Fruit fly (Drosophila melanogaster) whole organism, embryonic: Measurements from ENCODE around the gene CG43051.
A peak's percentile ranks its signal among the peaks of the same experiment; 100 is the strongest.

Source experiments
- Ada2b ChIP-seq: fragments of 200-800 bp; sonication (Bioruptor generic); IDR thresholded peaks from 2 replicates; pipeline ENCODE4 v1.3.6; 2022; ENCODE audit warnings: missing biosample characterization, missing genetic modification characterization
- Atf3 ChIP-seq: fragments of 200-800 bp; sonication (Bioruptor generic); optimal IDR thresholded peaks from 3 replicates; lab custom pipeline; 2016; ENCODE audit warnings: missing biosample characterization, missing genetic modification characterization
- Atf6 ChIP-seq: fragments of 200-800 bp; sonication (Bioruptor generic); IDR thresholded peaks from 2 replicates; pipeline ENCODE4 v1.3.6; 2022; ENCODE audit warnings: missing biosample characterization, missing genetic modification characterization
- CG10462 ChIP-seq: fragments of 200-800 bp; sonication (Bioruptor generic); optimal IDR thresholded peaks from 2 replicates; lab custom pipeline; 2016; ENCODE audit warnings: missing biosample characterization, missing genetic modification characterization
- CG11247 ChIP-seq: fragments of 200-800 bp; sonication (Bioruptor generic); IDR thresholded peaks from 2 replicates; pipeline ENCODE4 v1.3.6; 2022; ENCODE audit warnings: missing biosample characterization, missing genetic modification characterization
- CG11504 ChIP-seq: fragments of 200-800 bp; sonication (Bioruptor generic); optimal IDR thresholded peaks from 3 replicates; lab custom pipeline; 2019; ENCODE audit warnings: missing biosample characterization, mild to moderate bottlenecking, missing genetic modification characterization, moderate library complexity
- CG13775 ChIP-seq: fragments of 200-800 bp; sonication (Bioruptor generic); optimal IDR thresholded peaks from 3 replicates; lab custom pipeline; 2017; ENCODE audit warnings: missing biosample characterization, mild to moderate bottlenecking, missing genetic modification characterization
- CG14050 ChIP-seq: fragments of 200-800 bp; sonication (Bioruptor generic); IDR thresholded peaks from 3 replicates; pipeline ENCODE4 v1.3.6; 2022; ENCODE audit warnings: missing biosample characterization, missing genetic modification characterization
- CG14441 ChIP-seq: fragments of 200-800 bp; sonication (Bioruptor generic); IDR thresholded peaks from 2 replicates; pipeline ENCODE4 v1.3.6; 2022; ENCODE audit warnings: missing biosample characterization, missing genetic modification characterization
- CG17186 ChIP-seq: fragments of 200-800 bp; sonication (Bioruptor generic); optimal IDR thresholded peaks from 3 replicates; lab custom pipeline; 2017; ENCODE audit warnings: missing biosample characterization, missing genetic modification reagents, missing genetic modification characterization
- CG17568 ChIP-seq: fragments of 200-800 bp; sonication (Bioruptor generic); optimal IDR thresholded peaks from 2 replicates; lab custom pipeline; 2018; ENCODE audit warnings: missing biosample characterization, mild to moderate bottlenecking, missing genetic modification characterization, moderate library complexity
- CG17802 ChIP-seq: fragments of 200-800 bp; sonication (Bioruptor generic); optimal IDR thresholded peaks from 2 replicates; lab custom pipeline; 2018; ENCODE audit warnings: missing biosample characterization, mild to moderate bottlenecking, missing genetic modification characterization, moderate library complexity
- CG18599 ChIP-seq: fragments of 200-800 bp; sonication (Bioruptor generic); optimal IDR thresholded peaks from 3 replicates; lab custom pipeline; 2017; ENCODE audit warnings: missing biosample characterization, missing genetic modification characterization, mild to moderate bottlenecking, moderate library complexity, missing genetic modification reagents
- CG31365 ChIP-seq: fragments of 200-800 bp; sonication (Bioruptor generic); optimal IDR thresholded peaks from 2 replicates; lab custom pipeline; 2018; ENCODE audit warnings: missing biosample characterization, mild to moderate bottlenecking, missing genetic modification characterization
- CG33557 ChIP-seq: fragments of 200-800 bp; sonication (Bioruptor generic); optimal IDR thresholded peaks from 2 replicates; lab custom pipeline; 2019; ENCODE audit warnings: missing biosample characterization, mild to moderate bottlenecking, missing genetic modification characterization, moderate library complexity
- CG34224 ChIP-seq: fragments of 200-800 bp; sonication (Bioruptor generic); IDR thresholded peaks from 3 replicates; pipeline ENCODE4 v1.3.6; 2022; ENCODE audit warnings: missing biosample characterization, missing genetic modification characterization; ENCODE audit not compliant: partially characterized antibody
- CG3838 ChIP-seq: fragments of 200-800 bp; sonication (Bioruptor generic); optimal IDR thresholded peaks from 3 replicates; lab custom pipeline; 2016; ENCODE audit warnings: missing biosample characterization, missing genetic modification characterization
- CG3847 ChIP-seq: fragments of 200-800 bp; sonication (Bioruptor generic); IDR thresholded peaks from 2 replicates; pipeline ENCODE4 v1.3.6; 2022; ENCODE audit warnings: missing biosample characterization, missing genetic modification characterization
- CG4854 ChIP-seq: fragments of 200-800 bp; sonication (Bioruptor generic); optimal IDR thresholded peaks from 2 replicates; lab custom pipeline; 2016; ENCODE audit warnings: missing biosample characterization, missing genetic modification characterization, inconsistent platforms
- CG5953 ChIP-seq: fragments of 200-800 bp; sonication (Bioruptor generic); IDR thresholded peaks from 2 replicates; pipeline ENCODE4 v1.3.6; 2022; ENCODE audit warnings: missing biosample characterization, missing genetic modification characterization
- CG6654 ChIP-seq: fragments of 200-800 bp; sonication (Bioruptor generic); optimal IDR thresholded peaks from 2 replicates; lab custom pipeline; 2017; ENCODE audit warnings: missing biosample characterization, mild to moderate bottlenecking, missing genetic modification characterization
- CG7987 ChIP-seq: fragments of 200-800 bp; sonication (Bioruptor generic); optimal IDR thresholded peaks from 2 replicates; lab custom pipeline; 2018; ENCODE audit warnings: missing biosample characterization, mild to moderate bottlenecking, missing genetic modification characterization, moderate library complexity
- CG9797 ChIP-seq: fragments of 200-800 bp; sonication (Bioruptor generic); optimal IDR thresholded peaks from 3 replicates; lab custom pipeline; 2018; ENCODE audit warnings: missing biosample characterization, mild to moderate bottlenecking, missing genetic modification characterization
- Dbx ChIP-seq: fragments of 200-800 bp; sonication (Bioruptor generic); IDR thresholded peaks from 3 replicates; pipeline ENCODE4 v1.3.6; 2022; ENCODE audit warnings: missing biosample characterization, missing genetic modification characterization
- Fer3 ChIP-seq: fragments of 200-800 bp; sonication (Bioruptor generic); optimal IDR thresholded peaks from 2 replicates; lab custom pipeline; 2018; ENCODE audit warnings: missing biosample characterization, mild to moderate bottlenecking, missing genetic modification characterization, moderate library complexity
- HHEX ChIP-seq: fragments of 200-800 bp; sonication (Bioruptor generic); optimal IDR thresholded peaks from 3 replicates; lab custom pipeline; 2017; ENCODE audit warnings: missing biosample characterization, mild to moderate bottlenecking, missing genetic modification characterization, missing genetic modification reagents
- Hr39 ChIP-seq: fragments of >200 bp; optimal IDR thresholded peaks from 2 replicates; lab custom pipeline; 2017
- Kr ChIP-seq: fragments of 200-800 bp; sonication (Bioruptor generic); optimal IDR thresholded peaks from 2 replicates; lab custom pipeline; 2017; ENCODE audit warnings: missing biosample characterization, mild to moderate bottlenecking, missing genetic modification characterization
- Myb ChIP-seq: fragments of 200-800 bp; sonication (Bioruptor generic); optimal IDR thresholded peaks from 2 replicates; lab custom pipeline; 2016; ENCODE audit warnings: missing biosample characterization, missing genetic modification characterization
- Side ChIP-seq: fragments of 200-800 bp; sonication (Bioruptor generic); optimal IDR thresholded peaks from 2 replicates; lab custom pipeline; 2016; ENCODE audit warnings: missing biosample characterization, missing genetic modification characterization
- Six4 ChIP-seq: fragments of 200-800 bp; sonication (Bioruptor generic); optimal IDR thresholded peaks from 2 replicates; lab custom pipeline; 2016; ENCODE audit warnings: missing biosample characterization, missing genetic modification characterization
- Stat92E ChIP-seq, 3 experiments: fragments of >200 bp in 2 of 3; fragments of 200-800 bp in 1 of 3; sonication (Bioruptor generic) in 1 of 3; optimal IDR thresholded peaks; 2 replicates each; lab custom pipeline; 2017 to 2019; ENCODE audit warnings: missing biosample characterization in 3 of 3, missing genetic modification characterization in 3 of 3, mild to moderate bottlenecking in 1 of 3, moderate library complexity in 1 of 3
- ac ChIP-seq: fragments of 200-800 bp; sonication (Bioruptor generic); optimal IDR thresholded peaks from 3 replicates; lab custom pipeline; 2017; ENCODE audit warnings: missing biosample characterization, mild to moderate bottlenecking, missing genetic modification characterization
- bcd ChIP-seq: fragments of 200-800 bp; sonication (Bioruptor generic); optimal IDR thresholded peaks from 2 replicates; lab custom pipeline; 2017; ENCODE audit warnings: missing biosample characterization, mild to moderate bottlenecking, missing genetic modification characterization
- dati ChIP-seq: fragments of 200-800 bp; sonication (Bioruptor generic); IDR thresholded peaks from 2 replicates; pipeline ENCODE4 v1.3.6; 2022; ENCODE audit warnings: missing biosample characterization, missing genetic modification characterization
- dmrt99B ChIP-seq: fragments of 200-800 bp; sonication (Bioruptor generic); optimal IDR thresholded peaks from 2 replicates; lab custom pipeline; 2018; ENCODE audit warnings: missing biosample characterization, mild to moderate bottlenecking, missing genetic modification characterization, moderate library complexity
- exex ChIP-seq: fragments of 200-800 bp; sonication (Bioruptor generic); optimal IDR thresholded peaks from 4 replicates; lab custom pipeline; 2018; ENCODE audit warnings: missing biosample characterization, mild to moderate bottlenecking, missing genetic modification characterization, moderate library complexity
- gcm2 ChIP-seq: fragments of 200-800 bp; sonication (Bioruptor generic); optimal IDR thresholded peaks from 2 replicates; lab custom pipeline; 2016; ENCODE audit warnings: missing biosample characterization, missing genetic modification characterization
- gsb-n ChIP-seq: fragments of 200-800 bp; sonication (Bioruptor generic); optimal IDR thresholded peaks from 3 replicates; lab custom pipeline; 2018; ENCODE audit warnings: missing biosample characterization, mild to moderate bottlenecking, missing genetic modification characterization
- jumu ChIP-seq: fragments of 200-800 bp; sonication (Bioruptor generic); optimal IDR thresholded peaks from 3 replicates; lab custom pipeline; 2016; ENCODE audit warnings: missing biosample characterization, missing genetic modification characterization
- mld ChIP-seq: fragments of 200-800 bp; sonication (Bioruptor generic); IDR thresholded peaks from 3 replicates; pipeline ENCODE4 v1.3.6; 2022; ENCODE audit warnings: missing biosample characterization, missing genetic modification characterization; ENCODE audit not compliant: partially characterized antibody
- pan ChIP-seq, 4 experiments: fragments of >200 bp in 3 of 4; fragments of 200-800 bp in 1 of 4; sonication (Bioruptor generic) in 1 of 4; optimal IDR thresholded peaks in 3 of 4; IDR thresholded peaks in 1 of 4; 2 replicates each; pipeline versions ENCODE4 v1.3.6 to Lab custom; 2017 to 2022; ENCODE audit warnings: missing biosample characterization in 2 of 4, missing genetic modification characterization in 2 of 4, mixed read lengths in 1 of 4
- salm ChIP-seq: fragments of 200-800 bp; sonication (Bioruptor generic); optimal IDR thresholded peaks from 2 replicates; lab custom pipeline; 2018; ENCODE audit warnings: missing biosample characterization, mild to moderate bottlenecking, missing genetic modification characterization
- sc ChIP-seq, 3 experiments: fragments of >200 bp in 2 of 3; fragments of 200-800 bp in 1 of 3; sonication (Bioruptor generic) in 1 of 3; optimal IDR thresholded peaks; 2 replicates in 2 of 3; 3 replicates in 1 of 3; lab custom pipeline; 2017; ENCODE audit warnings: mild to moderate bottlenecking in 1 of 3, missing biosample characterization in 1 of 3, missing genetic modification characterization in 1 of 3, missing genetic modification reagents in 1 of 3
- schlank ChIP-seq: fragments of 200-800 bp; sonication (Bioruptor generic); optimal IDR thresholded peaks from 2 replicates; lab custom pipeline; 2018; ENCODE audit warnings: missing biosample characterization, mild to moderate bottlenecking, missing genetic modification characterization
- shn ChIP-seq: fragments of 200-800 bp; sonication (Bioruptor generic); optimal IDR thresholded peaks from 3 replicates; lab custom pipeline; 2016; ENCODE audit warnings: missing biosample characterization, missing genetic modification characterization
- tap ChIP-seq: fragments of 200-800 bp; optimal IDR thresholded peaks from 3 replicates; lab custom pipeline; 2019; ENCODE audit warnings: missing biosample characterization, mild to moderate bottlenecking, missing genetic modification characterization, moderate library complexity
- tx ChIP-seq: fragments of 200-800 bp; sonication (Bioruptor generic); optimal IDR thresholded peaks from 2 replicates; lab custom pipeline; 2016; ENCODE audit warnings: missing biosample characterization, missing genetic modification characterization
- yki ChIP-seq: fragments of >200 bp; optimal IDR thresholded peaks from 3 replicates; lab custom pipeline; 2018

The CG43051 gene

DNA sequence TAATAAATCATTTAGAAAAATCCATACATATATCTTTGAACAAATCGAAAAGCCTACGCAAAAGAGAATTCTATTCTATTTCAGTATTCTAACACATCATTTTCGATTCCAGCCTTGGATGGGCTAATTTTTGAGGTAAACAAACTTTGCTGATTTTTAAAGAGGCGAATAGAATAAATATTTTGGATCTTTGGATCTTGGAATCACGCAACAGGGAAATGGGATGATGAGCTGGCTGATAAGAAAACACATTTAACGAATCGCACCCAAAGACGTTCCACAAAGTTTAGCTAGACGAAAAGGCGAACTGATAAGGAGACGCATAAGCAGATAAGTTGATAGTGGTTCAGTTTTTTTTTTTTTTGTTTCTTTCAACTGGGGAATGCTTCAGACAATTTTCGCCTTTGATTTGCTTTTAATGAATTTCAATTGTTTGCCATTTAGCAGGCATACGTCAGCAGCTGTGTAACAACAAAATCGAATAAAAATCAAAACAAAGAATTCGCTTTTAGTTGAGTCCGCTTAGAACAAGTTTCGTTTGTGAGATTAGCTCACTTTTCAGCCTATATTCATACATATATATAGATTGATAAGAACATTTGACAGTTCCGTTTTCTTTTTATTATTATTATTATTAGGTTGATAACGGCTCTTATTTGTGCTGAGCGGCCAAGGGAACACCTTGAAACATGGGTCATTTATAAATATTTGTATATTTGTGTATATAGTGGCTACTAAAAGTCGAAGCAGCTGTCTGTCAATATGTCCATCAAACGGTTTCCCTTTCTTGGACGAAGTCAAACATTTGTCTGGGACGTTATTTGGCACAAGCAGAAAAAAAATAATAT is 42.4 kb upstream of the CG43051 start (continued):
- TF ChIP-seq CG7987 (GFP tag; lab: Kevin White, UChicago), result peak; percentile 63
- TF ChIP-seq CG5953 (GFP tag; lab: Robert Waterston, UW), result no peak
- TF ChIP-seq CG9797 (GFP tag; lab: Kevin White, UChicago), result no peak
- TF ChIP-seq sc (optimal IDR thresholded peaks at IDR 0.05; lab: Kevin White, UChicago), result no peak
- TF ChIP-seq sc (GFP tag; optimal IDR thresholded peaks at IDR 0.05; lab: Kevin White, UChicago), result peak; percentile 57
- no peak for TF ChIP-seq dmrt99B
- peak; percentile 56 for TF ChIP-seq CG33557 (GFP tag; lab: Kevin White, UChicago)
- no peak for TF ChIP-seq Stat92E (GFP tag; optimal IDR thresholded peaks at IDR 0.05; lab: Kevin White, UChicago)
- TF ChIP-seq Dbx (GFP tag; lab: Robert Waterston, UW), result no peak
- TF ChIP-seq Myb (GFP tag; lab: Kevin White, UChicago), result no peak
- TF ChIP-seq Hr39 (lab: Kevin White, UChicago), result no peak
- TF ChIP-seq CG14050, result no peak
- TF ChIP-seq Kr (GFP tag; lab: Kevin White, UChicago), result peak; percentile 41
- TF ChIP-seq CG17186 (GFP tag; lab: Kevin White, UChicago), result no peak
- peak; percentile 23 for TF ChIP-seq HHEX (GFP tag; lab: Kevin White, UChicago)
- TF ChIP-seq gcm2 (GFP tag; lab: Kevin White, UChicago), result no peak
- TF ChIP-seq ac, result peak; percentile 77
- no peak for TF ChIP-seq bcd (GFP tag; lab: Kevin White, UChicago)
- TF ChIP-seq Side, result no peak
- no peak for TF ChIP-seq pan (optimal IDR thresholded peaks at IDR 0.05; lab: Kevin White, UChicago)
- TF ChIP-seq pan (GFP tag; optimal IDR thresholded peaks at IDR 0.05 in 1 of 2, IDR thresholded peaks at IDR 0.05 in 1 of 2), result no peak
- TF ChIP-seq CG11504 (tag; lab: Kevin White, UChicago), result peak; percentile 33
- TF ChIP-seq CG17568, result peak; percentile 45
- TF ChIP-seq CG17802 (tag; lab: Kevin White, UChicago), result no peak
- TF ChIP-seq tx (GFP tag; lab: Kevin White, UChicago), result no peak
- no peak for TF ChIP-seq CG3847 (GFP tag; lab: Robert Waterston, UW)
- no peak for TF ChIP-seq dati (GFP tag; lab: Robert Waterston, UW)
- TF ChIP-seq gsb-n, result peak; percentile 53
- TF ChIP-seq Atf3 (GFP tag; lab: Kevin White, UChicago), result no peak
- no peak for TF ChIP-seq CG14441 (GFP tag; lab: Robert Waterston, UW)
- TF ChIP-seq CG13775, result no peak
- TF ChIP-seq CG4854, result no peak
- no peak for TF ChIP-seq shn (GFP tag; lab: Kevin White, UChicago)
- TF ChIP-seq mld (GFP tag; lab: Robert Waterston, UW), result no peak
- no peak for TF ChIP-seq salm (tag; lab: Kevin White, UChicago)
- no peak for TF ChIP-seq CG34224 (GFP tag; lab: Robert Waterston, UW)
- TF ChIP-seq CG31365 (tag; lab: Kevin White, UChicago), result no peak
- TF ChIP-seq CG3838 (GFP tag; lab: Kevin White, UChicago), result no peak
- no peak for TF ChIP-seq Six4 (GFP tag; lab: Kevin White, UChicago)
- TF ChIP-seq yki, result no peak
- TF ChIP-seq Ada2b (GFP tag; lab: Robert Waterston, UW), result no peak
- peak; percentile 47 for TF ChIP-seq CG18599 (GFP tag; lab: Kevin White, UChicago)
- TF ChIP-seq schlank, result no peak
- TF ChIP-seq exex (tag; lab: Kevin White, UChicago), result peak; percentile 84
- no peak for TF ChIP-seq CG6654
- peak; percentile 31; the same call in 1 of the 2 replicates for TF ChIP-seq Atf6 (GFP tag; lab: Robert Waterston, UW)
- TF ChIP-seq Fer3 (tag; lab: Kevin White, UChicago), result peak; percentile 11
- TF ChIP-seq jumu (GFP tag; lab: Kevin White, UChicago), result no peak
- no peak for TF ChIP-seq tap (tag; lab: Kevin White, UChicago)
- TF ChIP-seq CG11247 (GFP tag; lab: Robert Waterston, UW), result no peak
- no peak for TF ChIP-seq CG10462
